Worm (Caenorhabditis elegans): Measurements from ENCODE around the gene C42D4.13.

DNA sequence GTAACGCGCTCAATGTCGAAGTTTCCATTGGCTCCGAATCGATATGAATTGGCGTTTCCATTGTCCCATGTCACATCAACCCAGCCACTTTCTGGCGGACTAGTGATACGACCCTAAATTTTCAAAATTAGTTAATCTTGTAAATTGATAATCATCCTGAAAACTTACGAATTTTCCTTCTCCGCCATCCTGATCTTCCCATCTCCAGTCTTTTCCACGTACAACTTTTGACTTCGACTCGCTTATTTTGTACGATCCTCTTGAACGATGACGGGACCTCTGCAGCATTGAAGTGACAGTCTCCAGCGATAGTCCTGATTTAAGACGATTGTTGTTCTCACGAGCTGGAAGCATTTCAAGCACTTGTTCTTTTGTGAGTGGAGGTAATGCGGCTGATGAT lies 48.8 kb downstream of the C42D4.13 start:
- TF ChIP-seq cog-1 (tag; optimal IDR thresholded peaks at IDR 0.05) = no peak
- no peak for TF ChIP-seq med-1 (GFP tag; optimal IDR thresholded peaks at IDR 0.05; ENCODE audit: insufficient read depth)
- TF ChIP-seq T22C8.4 (GFP tag; IDR thresholded peaks at IDR 0.05) = no peak
- no peak for TF ChIP-seq ztf-23 (GFP tag; IDR thresholded peaks at IDR 0.05)
- no peak for TF ChIP-seq klf-2 (GFP tag; conservative IDR thresholded peaks at IDR 0.05)
- TF ChIP-seq flt-1 (GFP tag; IDR thresholded peaks at IDR 0.05) = no peak
- TF ChIP-seq ref-1 (GFP tag; conservative IDR thresholded peaks at IDR 0.05) = no peak
- TF ChIP-seq tab-1 (GFP tag; IDR thresholded peaks at IDR 0.05) = no peak
- no peak for TF ChIP-seq ztf-29 (GFP tag; IDR thresholded peaks at IDR 0.05)
